Worm (Caenorhabditis elegans): ENCODE data around the gene pno-1.

ce11 chrII:9787395-9788152, 44.9 kb upstream of the pno-1 start, which contains the start of gene cyp-13A2:
- no peak for TF ChIP-seq zag-1 (tag; optimal IDR thresholded peaks at IDR 0.05)
- peak; percentile 52 for TF ChIP-seq nhr-11 (tag; optimal IDR thresholded peaks at IDR 0.05)
- TF ChIP-seq R02D3.7 (tag; optimal IDR thresholded peaks at IDR 0.05): no peak
- no peak for TF ChIP-seq aly-2 (tag; optimal IDR thresholded peaks at IDR 0.05)

Measured in whole organism, L3 larva.